Worm (Caenorhabditis elegans) whole organism, L2 larva: ENCODE measurements around the gene nhr-131.

ENCODE experiments used
- C34F6.9 ChIP-seq: fragments of 150-350 bp; optimal IDR thresholded peaks from 2 replicates; lab custom pipeline; 2014; ENCODE audit warnings: missing biosample characterization, missing genetic modification characterization
- F13H6.1 ChIP-seq: sonication (generic microtip); optimal IDR thresholded peaks from 2 replicates; lab custom pipeline; 2016; ENCODE audit warnings: missing genetic modification characterization, missing compliant biosample characterization
- R02D3.7 ChIP-seq: fragments of 150-350 bp; optimal IDR thresholded peaks from 2 replicates; lab custom pipeline; 2014; ENCODE audit warnings: missing biosample characterization, missing genetic modification characterization
- Y55F3AM.14 ChIP-seq: fragments of 200-800 bp; sonication (Bioruptor generic); optimal IDR thresholded peaks from 2 replicates; lab custom pipeline; 2018; ENCODE audit warnings: mild to moderate bottlenecking, missing genetic modification characterization, missing compliant biosample characterization
- ceh-16 ChIP-seq: fragments of 150-350 bp; optimal IDR thresholded peaks from 2 replicates; lab custom pipeline; 2014; ENCODE audit warnings: missing biosample characterization, missing genetic modification characterization
- dmd-4 ChIP-seq: sonication (generic microtip); optimal IDR thresholded peaks from 2 replicates; lab custom pipeline; 2017; ENCODE audit warnings: missing biosample characterization, missing genetic modification characterization
- egl-27 ChIP-seq: sonication (generic microtip); optimal IDR thresholded peaks from 3 replicates; lab custom pipeline; 2017; ENCODE audit warnings: missing biosample characterization, missing genetic modification reagents, missing genetic modification characterization
- elt-1 ChIP-seq: fragments of 150-350 bp; optimal IDR thresholded peaks from 2 replicates; lab custom pipeline; 2014; ENCODE audit warnings: missing biosample characterization, missing genetic modification characterization
- nhr-10 ChIP-seq: sonication (generic microtip); optimal IDR thresholded peaks from 2 replicates; lab custom pipeline; 2017; ENCODE audit warnings: missing biosample characterization, missing genetic modification characterization
- nhr-11 ChIP-seq: fragments of 150-350 bp; optimal IDR thresholded peaks from 2 replicates; lab custom pipeline; 2014; ENCODE audit warnings: missing biosample characterization, missing genetic modification characterization
- nhr-12 ChIP-seq: fragments of 150-350 bp; optimal IDR thresholded peaks from 2 replicates; lab custom pipeline; 2014; ENCODE audit warnings: missing biosample characterization, missing genetic modification characterization
- nhr-6 ChIP-seq: fragments of 150-350 bp; optimal IDR thresholded peaks from 2 replicates; lab custom pipeline; 2014; ENCODE audit warnings: missing biosample characterization, missing genetic modification characterization
- peb-1 ChIP-seq: fragments of 150-350 bp; optimal IDR thresholded peaks from 2 replicates; lab custom pipeline; 2014; ENCODE audit warnings: missing biosample characterization, missing genetic modification characterization
- skn-1 ChIP-seq: sonication (generic microtip); optimal IDR thresholded peaks from 2 replicates; lab custom pipeline; 2017; ENCODE audit warnings: missing biosample characterization, missing genetic modification characterization
- snpc-4 ChIP-seq: fragments of 150-350 bp; optimal IDR thresholded peaks from 2 replicates; lab custom pipeline; 2014; ENCODE audit warnings: missing biosample characterization, missing genetic modification characterization
- unc-39 ChIP-seq: fragments of 150-350 bp; optimal IDR thresholded peaks from 2 replicates; lab custom pipeline; 2014; ENCODE audit warnings: missing biosample characterization, missing genetic modification characterization
- ztf-1 ChIP-seq: fragments of 200-800 bp; sonication (Bioruptor generic); conservative IDR thresholded peaks from 2 replicates; pipeline ENCODE4 v1.3.6; 2022; ENCODE audit warnings: missing genetic modification characterization, missing compliant biosample characterization
- ztf-11 ChIP-seq: sonication (generic microtip); optimal IDR thresholded peaks from 2 replicates; lab custom pipeline; 2017; ENCODE audit warnings: missing biosample characterization, missing genetic modification characterization
- ztf-4 ChIP-seq: fragments of 150-350 bp; optimal IDR thresholded peaks from 2 replicates; lab custom pipeline; 2014; ENCODE audit warnings: missing biosample characterization, missing genetic modification characterization

nhr-131 gene

ce11 chrV:543169-543568 lies 49.0 kb downstream of the nhr-131 start, which contains the start of gene C14C6.3:
Gene C14C6.3 (plus strand): TSS chrV:543469.
- no peak for TF ChIP-seq ztf-1 (GFP tag; lab: Robert Waterston, UW)
- TF ChIP-seq R02D3.7, result no peak
- no peak for TF ChIP-seq nhr-12 (tag; lab: Kevin White, UChicago)
- no peak for TF ChIP-seq egl-27
- no peak for TF ChIP-seq C34F6.9 (tag; lab: Kevin White, UChicago)
- TF ChIP-seq ztf-11 (tag; lab: Kevin White, UChicago), result no peak
- TF ChIP-seq unc-39 (tag; lab: Kevin White, UChicago), result no peak
- TF ChIP-seq ztf-4 (tag; lab: Kevin White, UChicago), result no peak
- TF ChIP-seq nhr-6 (tag; lab: Kevin White, UChicago), result no peak
- no peak for TF ChIP-seq ceh-16
- no peak for TF ChIP-seq elt-1
- TF ChIP-seq peb-1 (tag; lab: Kevin White, UChicago), result no peak
- no peak for TF ChIP-seq Y55F3AM.14
- TF ChIP-seq snpc-4, result no peak
- TF ChIP-seq dmd-4 (tag; lab: Kevin White, UChicago), result no peak
- TF ChIP-seq F13H6.1 (tag; lab: Kevin White, UChicago), result no peak
- no peak for TF ChIP-seq skn-1 (tag; lab: Kevin White, UChicago)
- no peak for TF ChIP-seq nhr-11 (tag; lab: Kevin White, UChicago)
- no peak for TF ChIP-seq nhr-10
